Worm (Caenorhabditis elegans): ENCODE results near the gene atf-7.

- TF ChIP-seq nhr-77 (tag; optimal IDR thresholded peaks at IDR 0.05) (no peak), lin-35 (GFP tag; optimal IDR thresholded peaks at IDR 0.05) (peak in 1 of 2 experiments; percentile 27), ceh-82 (tag; optimal IDR thresholded peaks at IDR 0.05) (no peak), egl-27 (tag; optimal IDR thresholded peaks at IDR 0.05) (no peak), lin-39 (tag; optimal IDR thresholded peaks at IDR 0.05) (no peak), nhr-28 (tag; optimal IDR thresholded peaks at IDR 0.05) (no peak), unc-86 (tag; optimal IDR thresholded peaks at IDR 0.05) (no peak), nhr-237 (tag; optimal IDR thresholded peaks at IDR 0.05) (no peak), nhr-71 (tag; optimal IDR thresholded peaks at IDR 0.05) (no peak), unc-130 (tag; optimal IDR thresholded peaks at IDR 0.05) (no peak), nhr-76 (tag; optimal IDR thresholded peaks at IDR 0.05) (no peak), blmp-1 (tag; optimal IDR thresholded peaks at IDR 0.05) (no peak)
Measured at ce11 chrIII:4449893-4450579, 48.8 kb downstream of the atf-7 start, which contains the start of gene ceh-43.

All from whole organism, L1 larva.